Worm (Caenorhabditis elegans) whole organism, L4 larva: ENCODE measurements around the gene srt-64.

Experiments used
- ZK546.5 ChIP-seq, 2 experiments: sonication (generic microtip); optimal IDR thresholded peaks; 2 replicates each; lab custom pipeline; 2017; ENCODE audit warnings: missing biosample characterization in 2 of 2, missing genetic modification characterization in 2 of 2
- dmd-6 ChIP-seq: fragments of 200-800 bp; sonication (Bioruptor generic); IDR thresholded peaks from 2 replicates; pipeline ENCODE4 v1.3.6; 2022; ENCODE audit warnings: missing genetic modification reagents, missing genetic modification characterization, missing compliant biosample characterization
- lsy-2 ChIP-seq, 2 experiments: fragments of 150-350 bp in 1 of 2; sonication (generic microtip) in 1 of 2; optimal IDR thresholded peaks; 2 replicates each; lab custom pipeline; 2014 to 2017; ENCODE audit warnings: missing biosample characterization in 2 of 2, missing genetic modification characterization in 2 of 2
- mdl-1 ChIP-seq, 2 experiments: fragments of 150-350 bp in 1 of 2; sonication (generic microtip) in 1 of 2; optimal IDR thresholded peaks; 2 replicates each; lab custom pipeline; 2014 to 2017; ENCODE audit warnings: missing biosample characterization in 2 of 2, missing genetic modification characterization in 2 of 2
- mep-1 ChIP-seq: fragments of 150-350 bp; sonication (generic microtip); optimal IDR thresholded peaks from 3 replicates; lab custom pipeline; 2014; ENCODE audit warnings: missing biosample characterization, missing genetic modification characterization
- nhr-76 ChIP-seq: fragments of 150-350 bp; optimal IDR thresholded peaks from 2 replicates; lab custom pipeline; 2014; ENCODE audit warnings: missing biosample characterization, missing genetic modification characterization
- saeg-2 ChIP-seq: fragments of 200-800 bp; sonication (Bioruptor generic); IDR thresholded peaks from 2 replicates; pipeline ENCODE4 v1.3.6; 2022; ENCODE audit warnings: missing genetic modification reagents, missing genetic modification characterization, missing compliant biosample characterization
- unc-39 ChIP-seq: sonication (generic microtip); optimal IDR thresholded peaks from 2 replicates; lab custom pipeline; 2017; ENCODE audit warnings: missing biosample characterization, missing genetic modification characterization

DNA sequence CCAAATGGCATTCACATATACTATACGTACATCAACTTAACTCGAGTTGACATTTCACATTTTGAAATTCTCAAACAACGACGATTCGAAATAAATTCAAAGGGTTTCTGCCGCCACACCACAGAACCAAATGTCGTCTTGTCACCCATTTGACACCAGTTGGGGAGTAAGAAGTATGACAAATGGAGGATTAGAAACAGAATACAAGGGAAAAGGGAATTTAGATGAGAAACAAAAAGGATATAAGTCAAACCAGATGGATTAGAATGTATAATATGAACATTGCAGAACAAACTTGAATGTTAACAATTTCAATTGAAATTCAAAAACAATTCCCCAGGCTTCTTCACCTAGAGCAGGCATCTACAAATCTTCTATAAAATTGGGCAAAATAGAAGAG, 32.2 kb upstream of the srt-64 start:
- TF ChIP-seq nhr-76 (tag; lab: Kevin White, UChicago), result no peak
- no peak for TF ChIP-seq mep-1
- no peak for TF ChIP-seq dmd-6 (GFP tag; lab: Robert Waterston, UW)
- TF ChIP-seq mdl-1 (tag; optimal IDR thresholded peaks at IDR 0.05; lab: Kevin White, UChicago), result no peak
- TF ChIP-seq saeg-2 (GFP tag; lab: Robert Waterston, UW), result no peak
- TF ChIP-seq lsy-2 (tag; optimal IDR thresholded peaks at IDR 0.05; lab: Kevin White, UChicago), result no peak
- TF ChIP-seq unc-39 (tag; lab: Kevin White, UChicago), result no peak
- no peak for TF ChIP-seq ZK546.5 (tag; optimal IDR thresholded peaks at IDR 0.05; lab: Kevin White, UChicago)
